Fruit fly (Drosophila melanogaster) S2 (cell line): ENCODE data around the gene CG1105.

ENCODE experiments used
- CG8478 ChIP-seq: fragments of >200 bp; optimal IDR thresholded peaks from 2 replicates; lab custom pipeline; 2018
- CTCF ChIP-seq, 2 experiments: fragments of >200 bp; optimal IDR thresholded peaks; 2 replicates each; lab custom pipeline; 2018

dm6 chr3R:7076293-7076981 is 9.5 kb upstream of the CG1105 start:
- no peak for TF ChIP-seq CTCF (optimal IDR thresholded peaks at IDR 0.05; lab: Kevin White, UChicago)
- TF ChIP-seq CG8478 (lab: Kevin White, UChicago): no peak
